Fruit fly (Drosophila melanogaster): ENCODE results near the gene Mink.

- TF ChIP-seq CG32264 (GFP tag; optimal IDR thresholded peaks at IDR 0.05) (no peak), Dfd (GFP tag; optimal IDR thresholded peaks at IDR 0.05) (no peak), brk (GFP tag; optimal IDR thresholded peaks at IDR 0.05) (no peak), Myc (optimal IDR thresholded peaks at IDR 0.05) (no peak), Mio (GFP tag; optimal IDR thresholded peaks at IDR 0.05) (no peak), GATAd (GFP tag; optimal IDR thresholded peaks at IDR 0.05) (no peak), Hnf4 (GFP tag; optimal IDR thresholded peaks at IDR 0.05) (no peak), Abd-B (GFP tag; optimal IDR thresholded peaks at IDR 0.05) (no peak), Rel (GFP tag; optimal IDR thresholded peaks at IDR 0.05) (no peak), Rel (tag; optimal IDR thresholded peaks at IDR 0.05) (no peak), OdsH (GFP tag; optimal IDR thresholded peaks at IDR 0.05) (no peak), fru (GFP tag; optimal IDR thresholded peaks at IDR 0.05) (no peak), usp (GFP tag; optimal IDR thresholded peaks at IDR 0.05) (no peak), br (GFP tag; optimal IDR thresholded peaks at IDR 0.05) (no peak)
Observed at dm6 chr3R:24966578-24966977, 44.3 kb downstream of the Mink start.

Data from whole organism, wandering third instar larva.